Worm (Caenorhabditis elegans) whole organism, L3 larva: ENCODE results near the gene Y67D8B.5.

Experiments used
- ZK546.5 ChIP-seq: sonication (generic microtip); optimal IDR thresholded peaks from 2 replicates; lab custom pipeline; 2017; ENCODE audit warnings: missing biosample characterization, missing genetic modification characterization
- aly-2 ChIP-seq: fragments of 150-350 bp; optimal IDR thresholded peaks from 2 replicates; lab custom pipeline; 2014; ENCODE audit warnings: missing biosample characterization, missing genetic modification characterization
- ceh-16 ChIP-seq: sonication (generic microtip); optimal IDR thresholded peaks from 2 replicates; lab custom pipeline; 2017; ENCODE audit warnings: missing biosample characterization, missing genetic modification characterization
- ceh-28 ChIP-seq: fragments of 150-350 bp; optimal IDR thresholded peaks from 2 replicates; lab custom pipeline; 2014; ENCODE audit warnings: missing biosample characterization, missing genetic modification reagents, missing genetic modification characterization
- egl-27 ChIP-seq: sonication (generic microtip); optimal IDR thresholded peaks from 4 replicates; lab custom pipeline; 2017; ENCODE audit warnings: missing biosample characterization, missing genetic modification reagents, missing genetic modification characterization
- egl-5 ChIP-seq: fragments of 150-350 bp; optimal IDR thresholded peaks from 2 replicates; lab custom pipeline; 2017; ENCODE audit warnings: missing biosample characterization, missing genetic modification reagents, missing genetic modification characterization, inconsistent platforms
- elt-1 ChIP-seq: fragments of 150-350 bp; optimal IDR thresholded peaks from 2 replicates; lab custom pipeline; 2014; ENCODE audit warnings: missing biosample characterization, missing genetic modification characterization
- elt-2 ChIP-seq: sonication (generic microtip); optimal IDR thresholded peaks from 2 replicates; lab custom pipeline; 2016; ENCODE audit warnings: missing genetic modification reagents, mild to moderate bottlenecking, missing genetic modification characterization, missing compliant biosample characterization
- elt-3 ChIP-seq, 3 experiments: fragments of 150-350 bp in 1 of 3; sonication (generic microtip) in 2 of 3; optimal IDR thresholded peaks; 2 replicates in 2 of 3; 4 replicates in 1 of 3; lab custom pipeline; 2014 to 2017; ENCODE audit warnings: missing biosample characterization in 3 of 3, missing genetic modification characterization in 3 of 3
- eor-1 ChIP-seq, 2 experiments: fragments of 150-350 bp; optimal IDR thresholded peaks; 2 replicates each; lab custom pipeline; 2014 to 2018; ENCODE audit warnings: missing biosample characterization in 2 of 2, missing genetic modification characterization in 2 of 2
- fkh-10 ChIP-seq: sonication (generic microtip); optimal IDR thresholded peaks from 2 replicates; lab custom pipeline; 2017; ENCODE audit warnings: missing biosample characterization, missing genetic modification reagents, missing genetic modification characterization
- fkh-2 ChIP-seq: fragments of 150-350 bp; optimal IDR thresholded peaks from 2 replicates; lab custom pipeline; 2014; ENCODE audit warnings: missing biosample characterization, missing genetic modification reagents, missing genetic modification characterization
- fos-1 ChIP-seq: fragments of 150-350 bp; optimal IDR thresholded peaks from 2 replicates; lab custom pipeline; 2014; ENCODE audit warnings: missing biosample characterization, missing genetic modification characterization
- jun-1 ChIP-seq: fragments of 150-350 bp; optimal IDR thresholded peaks from 2 replicates; lab custom pipeline; 2014; ENCODE audit warnings: missing biosample characterization, missing genetic modification reagents, missing genetic modification characterization
- lin-15B ChIP-seq: fragments of 150-350 bp; optimal IDR thresholded peaks from 2 replicates; lab custom pipeline; 2014; ENCODE audit warnings: missing biosample characterization, missing genetic modification characterization
- lin-39 ChIP-seq: fragments of 150-350 bp; optimal IDR thresholded peaks from 2 replicates; lab custom pipeline; 2018; ENCODE audit warnings: missing biosample characterization, missing genetic modification reagents, missing genetic modification characterization
- lsy-12 ChIP-seq: sonication (generic microtip); optimal IDR thresholded peaks from 2 replicates; lab custom pipeline; 2016; ENCODE audit warnings: mild to moderate bottlenecking, missing genetic modification characterization, missing compliant biosample characterization
- mdl-1 ChIP-seq: fragments of 150-350 bp; optimal IDR thresholded peaks from 2 replicates; lab custom pipeline; 2014; ENCODE audit warnings: missing biosample characterization, missing genetic modification characterization
- mml-1 ChIP-seq: fragments of 150-350 bp; sonication (generic microtip); optimal IDR thresholded peaks from 3 replicates; lab custom pipeline; 2014; ENCODE audit warnings: missing biosample characterization, missing genetic modification characterization
- nfya-1 ChIP-seq: sonication (generic microtip); optimal IDR thresholded peaks from 2 replicates; lab custom pipeline; 2017; ENCODE audit warnings: missing genetic modification characterization, mild to moderate bottlenecking, missing compliant biosample characterization, antibody characterized with exemption, moderate library complexity; ENCODE audit not compliant: insufficient read depth
- nhr-11 ChIP-seq: fragments of 150-350 bp; optimal IDR thresholded peaks from 2 replicates; lab custom pipeline; 2014; ENCODE audit warnings: missing biosample characterization, missing genetic modification characterization
- nhr-12 ChIP-seq: fragments of 150-350 bp; optimal IDR thresholded peaks from 2 replicates; lab custom pipeline; 2014; ENCODE audit warnings: missing biosample characterization, missing genetic modification characterization
- nhr-23 ChIP-seq: fragments of 150-350 bp; optimal IDR thresholded peaks from 2 replicates; lab custom pipeline; 2014; ENCODE audit warnings: missing biosample characterization, missing genetic modification reagents, missing genetic modification characterization
- nhr-237 ChIP-seq: fragments of 150-350 bp; optimal IDR thresholded peaks from 2 replicates; lab custom pipeline; 2014; ENCODE audit warnings: missing biosample characterization, missing genetic modification characterization
- nhr-25 ChIP-seq: sonication (generic microtip); optimal IDR thresholded peaks from 2 replicates; lab custom pipeline; 2017; ENCODE audit warnings: missing biosample characterization, missing genetic modification characterization
- nhr-28 ChIP-seq: fragments of 150-350 bp; optimal IDR thresholded peaks from 2 replicates; lab custom pipeline; 2014; ENCODE audit warnings: missing biosample characterization, missing genetic modification characterization
- nhr-67 ChIP-seq: fragments of 150-350 bp; optimal IDR thresholded peaks from 2 replicates; lab custom pipeline; 2014; ENCODE audit warnings: missing biosample characterization, missing genetic modification characterization
- nhr-76 ChIP-seq: fragments of 150-350 bp; sonication (generic microtip); optimal IDR thresholded peaks from 5 replicates; lab custom pipeline; 2014; ENCODE audit warnings: missing biosample characterization, missing genetic modification characterization
- nhr-77 ChIP-seq: fragments of 150-350 bp; optimal IDR thresholded peaks from 2 replicates; lab custom pipeline; 2014; ENCODE audit warnings: missing biosample characterization, missing genetic modification characterization
- pha-4 ChIP-seq: fragments of 150-350 bp; optimal IDR thresholded peaks from 2 replicates; lab custom pipeline; 2014; ENCODE audit warnings: missing biosample characterization, missing genetic modification reagents, missing genetic modification characterization
- pqm-1 ChIP-seq: fragments of 150-350 bp; optimal IDR thresholded peaks from 2 replicates; lab custom pipeline; 2017; ENCODE audit warnings: missing biosample characterization, missing genetic modification characterization, inconsistent platforms
- sea-2 ChIP-seq: fragments of 150-350 bp; sonication (generic microtip); optimal IDR thresholded peaks from 4 replicates; lab custom pipeline; 2014; ENCODE audit warnings: missing biosample characterization, missing genetic modification reagents, missing genetic modification characterization
- skn-1 ChIP-seq: fragments of 150-350 bp; optimal IDR thresholded peaks from 2 replicates; lab custom pipeline; 2014; ENCODE audit warnings: missing biosample characterization, missing genetic modification characterization
- snpc-4 ChIP-seq: fragments of 150-350 bp; optimal IDR thresholded peaks from 2 replicates; lab custom pipeline; 2014; ENCODE audit warnings: missing biosample characterization, missing genetic modification characterization
- tbx-2 ChIP-seq: sonication (generic microtip); optimal IDR thresholded peaks from 2 replicates; lab custom pipeline; 2016; ENCODE audit warnings: mild to moderate bottlenecking, missing genetic modification characterization, missing compliant biosample characterization
- unc-39 ChIP-seq: sonication (generic microtip); optimal IDR thresholded peaks from 4 replicates; lab custom pipeline; 2017; ENCODE audit warnings: missing biosample characterization, missing genetic modification characterization
- unc-62 ChIP-seq: fragments of 150-350 bp; sonication (generic microtip); optimal IDR thresholded peaks from 4 replicates; lab custom pipeline; 2014; ENCODE audit warnings: missing biosample characterization, missing genetic modification reagents, missing genetic modification characterization
- ztf-11 ChIP-seq: fragments of 150-350 bp; optimal IDR thresholded peaks from 2 replicates; lab custom pipeline; 2014; ENCODE audit warnings: missing biosample characterization, missing genetic modification characterization
- ztf-4 ChIP-seq: fragments of 150-350 bp; optimal IDR thresholded peaks from 2 replicates; lab custom pipeline; 2014; ENCODE audit warnings: missing biosample characterization, missing genetic modification characterization

Gene Y67D8B.5

ce11 chrIV:3182920-3183319, 19.2 kb upstream of the Y67D8B.5 start:
- TF ChIP-seq ZK546.5 (tag; lab: Kevin White, UChicago): no peak
- no peak for TF ChIP-seq nhr-11 (tag; lab: Kevin White, UChicago)
- TF ChIP-seq elt-3 (tag; optimal IDR thresholded peaks at IDR 0.05; lab: Kevin White, UChicago): no peak
- TF ChIP-seq pqm-1 (tag; lab: Kevin White, UChicago): no peak
- no peak for TF ChIP-seq nhr-25
- no peak for TF ChIP-seq ztf-11

ce11 chrIV:3191466-3191865, 10.7 kb upstream of the Y67D8B.5 start, which contains the start of gene Y67D8B.2:
Gene Y67D8B.2, minus strand, starts transcription at chrIV:3191566.
- TF ChIP-seq tbx-2 (tag; lab: Kevin White, UChicago) (no peak), fkh-2 (no peak), mdl-1 (tag; lab: Kevin White, UChicago) (no peak), fkh-10 (GFP tag; lab: Kevin White, UChicago) (no peak), pqm-1 (tag; lab: Kevin White, UChicago) (no peak), lin-39 (tag; lab: Kevin White, UChicago) (no peak), nhr-237 (tag; lab: Kevin White, UChicago) (no peak), nhr-25 (no peak), egl-5 (no peak)

- no peak for TF ChIP-seq lsy-12 (tag; lab: Kevin White, UChicago)
- TF ChIP-seq snpc-4 (tag; lab: Kevin White, UChicago): no peak
- TF ChIP-seq egl-5: no peak
- TF ChIP-seq elt-2 (tag; lab: Kevin White, UChicago): no peak
- no peak for TF ChIP-seq pha-4
- TF ChIP-seq unc-39: no peak
- TF ChIP-seq sea-2 (GFP tag; lab: Kevin White, UChicago): no peak
- no peak for TF ChIP-seq skn-1 (tag; lab: Kevin White, UChicago)
- TF ChIP-seq nhr-23 (tag; lab: Kevin White, UChicago): no peak
- TF ChIP-seq ztf-4 (tag; lab: Kevin White, UChicago): no peak
These were observed 5.8 kb upstream of the Y67D8B.5 start for ce11 chrIV:3196367-3196766.

- no peak for TF ChIP-seq ceh-28 (tag; lab: Kevin White, UChicago)
- no peak for TF ChIP-seq nhr-67 (tag; lab: Kevin White, UChicago)
- no peak for TF ChIP-seq eor-1 (tag; optimal IDR thresholded peaks at IDR 0.05; lab: Kevin White, UChicago)
- no peak for TF ChIP-seq nfya-1 (tag; lab: Kevin White, UChicago)
- no peak for TF ChIP-seq nhr-23 (tag; lab: Kevin White, UChicago)
- TF ChIP-seq nhr-77 (tag; lab: Kevin White, UChicago): no peak
- no peak for TF ChIP-seq ztf-4 (tag; lab: Kevin White, UChicago)
- no peak for TF ChIP-seq fkh-10 (GFP tag; lab: Kevin White, UChicago)
- TF ChIP-seq snpc-4 (tag; lab: Kevin White, UChicago): no peak
These were observed 3.1 kb upstream of the Y67D8B.5 start for ce11 chrIV:3199041-3199440.

ce11 chrIV:3211929-3212328, 9.8 kb downstream of the Y67D8B.5 start:
- no peak for TF ChIP-seq nhr-23 (tag; lab: Kevin White, UChicago)
- TF ChIP-seq elt-2 (tag; lab: Kevin White, UChicago): no peak
- no peak for TF ChIP-seq lin-39 (tag; lab: Kevin White, UChicago)
- no peak for TF ChIP-seq nhr-11 (tag; lab: Kevin White, UChicago)
- no peak for TF ChIP-seq eor-1 (tag; optimal IDR thresholded peaks at IDR 0.05; lab: Kevin White, UChicago)
- TF ChIP-seq nhr-12: no peak
- no peak for TF ChIP-seq pqm-1 (tag; lab: Kevin White, UChicago)
- TF ChIP-seq fkh-10 (GFP tag; lab: Kevin White, UChicago): no peak
- TF ChIP-seq ceh-16 (tag; lab: Kevin White, UChicago): no peak
- no peak for TF ChIP-seq unc-39
- TF ChIP-seq nhr-67 (tag; lab: Kevin White, UChicago): no peak
- TF ChIP-seq nhr-25: no peak
- TF ChIP-seq fos-1: no peak
- no peak for TF ChIP-seq ztf-11

- TF ChIP-seq elt-1 (tag; lab: Kevin White, UChicago): no peak
- TF ChIP-seq lin-15B (tag; lab: Kevin White, UChicago): peak; percentile 75
- TF ChIP-seq nhr-28: no peak
- TF ChIP-seq nhr-23 (tag; lab: Kevin White, UChicago): peak; percentile 57
- no peak for TF ChIP-seq tbx-2 (tag; lab: Kevin White, UChicago)
- peak; percentile 21 for TF ChIP-seq elt-2 (tag; lab: Kevin White, UChicago)
- peak; percentile 19 for TF ChIP-seq pqm-1 (tag; lab: Kevin White, UChicago)
- TF ChIP-seq egl-5: no peak
- TF ChIP-seq aly-2 (tag; lab: Kevin White, UChicago): no peak
- no peak for TF ChIP-seq unc-62
- no peak for TF ChIP-seq egl-27 (tag; lab: Kevin White, UChicago)
- TF ChIP-seq ceh-28 (tag; lab: Kevin White, UChicago): no peak
- TF ChIP-seq nhr-25: peak; percentile 39
- peak; percentile 11 for TF ChIP-seq jun-1
- TF ChIP-seq skn-1 (tag; lab: Kevin White, UChicago): no peak
- no peak for TF ChIP-seq mml-1 (tag; lab: Kevin White, UChicago)
- TF ChIP-seq pha-4: peak; percentile 82
- peak; percentile 65 for TF ChIP-seq snpc-4 (tag; lab: Kevin White, UChicago)
- no peak for TF ChIP-seq unc-39
- TF ChIP-seq mdl-1 (tag; lab: Kevin White, UChicago): no peak
- no peak for TF ChIP-seq nhr-76
- peak; percentile 30 for TF ChIP-seq lin-39 (tag; lab: Kevin White, UChicago)
- TF ChIP-seq ztf-11: no peak
- peak; percentile 78 for TF ChIP-seq nfya-1 (tag; lab: Kevin White, UChicago)
These were observed 11.3 kb downstream of the Y67D8B.5 start, which contains the start of gene slmp-1 for ce11 chrIV:3213426-3213825. Gene slmp-1, plus strand, starts transcription at chrIV:3213760.
